Fruit fly (Drosophila melanogaster) whole organism, embryonic: Measurements from ENCODE around the gene Cyp310a1.

ENCODE experiments used
- ATbp ChIP-seq: fragments of 200-800 bp; sonication (Bioruptor generic); optimal IDR thresholded peaks from 2 replicates; lab custom pipeline; 2017; ENCODE audit warnings: missing biosample characterization, mild to moderate bottlenecking, missing genetic modification characterization, missing genetic modification reagents
- Antp ChIP-seq: fragments of 200-800 bp; sonication (Bioruptor generic); optimal IDR thresholded peaks from 3 replicates; lab custom pipeline; 2016; ENCODE audit warnings: missing biosample characterization, missing genetic modification characterization
- Awh ChIP-seq: fragments of 200-800 bp; sonication (Bioruptor generic); IDR thresholded peaks from 2 replicates; pipeline ENCODE4, ENCODE4 v1.3.6; 2022; ENCODE audit warnings: missing biosample characterization, missing genetic modification characterization
- Blimp-1 ChIP-seq: fragments of 200-800 bp; sonication (Bioruptor generic); optimal IDR thresholded peaks from 3 replicates; lab custom pipeline; 2018; ENCODE audit warnings: missing biosample characterization, missing genetic modification characterization, mild to moderate bottlenecking, moderate library complexity, missing genetic modification reagents
- C15 ChIP-seq: fragments of 200-800 bp; sonication (Bioruptor generic); IDR thresholded peaks from 3 replicates; pipeline ENCODE4 v1.3.6; 2022; ENCODE audit warnings: missing biosample characterization, missing genetic modification characterization
- CG10431 ChIP-seq: fragments of 200-800 bp; sonication (Bioruptor generic); optimal IDR thresholded peaks from 3 replicates; lab custom pipeline; 2018; ENCODE audit warnings: missing biosample characterization, mild to moderate bottlenecking, missing genetic modification characterization
- CG11398 ChIP-seq: fragments of 200-800 bp; sonication (Bioruptor generic); optimal IDR thresholded peaks from 2 replicates; lab custom pipeline; 2016; ENCODE audit warnings: missing biosample characterization, missing genetic modification characterization
- CG11695 ChIP-seq: fragments of 200-800 bp; sonication (Bioruptor generic); IDR thresholded peaks from 3 replicates; pipeline ENCODE4 v1.3.6; 2022; ENCODE audit warnings: missing biosample characterization, missing genetic modification characterization
- CG12299 ChIP-seq: fragments of 200-800 bp; sonication (Bioruptor generic); optimal IDR thresholded peaks from 2 replicates; lab custom pipeline; 2018; ENCODE audit warnings: missing biosample characterization, mild to moderate bottlenecking, missing genetic modification characterization
- CG12659 ChIP-seq: fragments of 200-800 bp; sonication (Bioruptor generic); optimal IDR thresholded peaks from 3 replicates; lab custom pipeline; 2017; ENCODE audit warnings: mild to moderate bottlenecking, missing biosample characterization, missing genetic modification reagents, missing genetic modification characterization
- CG14860 ChIP-seq: fragments of 200-800 bp; sonication (Bioruptor generic); IDR thresholded peaks from 3 replicates; pipeline ENCODE4 v1.3.6; 2022; ENCODE audit warnings: missing biosample characterization, missing genetic modification characterization; ENCODE audit not compliant: partially characterized antibody
- CG1529 ChIP-seq: fragments of 200-800 bp; sonication (Bioruptor generic); optimal IDR thresholded peaks from 3 replicates; lab custom pipeline; 2018; ENCODE audit warnings: missing biosample characterization, missing genetic modification characterization
- CG1602 ChIP-seq: fragments of 200-800 bp; sonication (Bioruptor generic); optimal IDR thresholded peaks from 3 replicates; lab custom pipeline; 2016; ENCODE audit warnings: missing biosample characterization, missing genetic modification characterization
- CG16815 ChIP-seq: fragments of 200-800 bp; sonication (Bioruptor generic); optimal IDR thresholded peaks from 3 replicates; lab custom pipeline; 2017; ENCODE audit warnings: missing biosample characterization, mild to moderate bottlenecking, missing genetic modification characterization
- CG17359 ChIP-seq: fragments of 200-800 bp; sonication (Bioruptor generic); optimal IDR thresholded peaks from 3 replicates; lab custom pipeline; 2018; ENCODE audit warnings: missing biosample characterization, mild to moderate bottlenecking, missing genetic modification characterization, moderate library complexity
- CG17385 ChIP-seq: fragments of 200-800 bp; sonication (Bioruptor generic); optimal IDR thresholded peaks from 3 replicates; lab custom pipeline; 2018; ENCODE audit warnings: missing biosample characterization, mild to moderate bottlenecking, missing genetic modification characterization
- CG17612 ChIP-seq: fragments of 200-800 bp; sonication (Bioruptor generic); IDR thresholded peaks from 2 replicates; pipeline ENCODE4 v1.3.6; 2022; ENCODE audit warnings: missing biosample characterization, missing genetic modification characterization
- CG18262 ChIP-seq: fragments of 200-800 bp; optimal IDR thresholded peaks from 3 replicates; lab custom pipeline; 2019; ENCODE audit warnings: missing biosample characterization, mild to moderate bottlenecking, missing genetic modification characterization, moderate library complexity
- CG18476 ChIP-seq: fragments of 200-800 bp; sonication (Bioruptor generic); optimal IDR thresholded peaks from 2 replicates; lab custom pipeline; 2016; ENCODE audit warnings: missing biosample characterization, mild to moderate bottlenecking, missing genetic modification characterization
- CG18599 ChIP-seq: fragments of 200-800 bp; sonication (Bioruptor generic); optimal IDR thresholded peaks from 3 replicates; lab custom pipeline; 2017; ENCODE audit warnings: missing biosample characterization, missing genetic modification characterization, mild to moderate bottlenecking, moderate library complexity, missing genetic modification reagents
- CG3163 ChIP-seq: fragments of 200-800 bp; sonication (Bioruptor generic); optimal IDR thresholded peaks from 3 replicates; lab custom pipeline; 2016; ENCODE audit warnings: missing biosample characterization, missing genetic modification characterization
- CG4424 ChIP-seq: fragments of 200-800 bp; sonication (Bioruptor generic); optimal IDR thresholded peaks from 3 replicates; lab custom pipeline; 2016; ENCODE audit warnings: missing biosample characterization, missing genetic modification characterization
- CG5245 ChIP-seq: fragments of 200-800 bp; sonication (Bioruptor generic); optimal IDR thresholded peaks from 3 replicates; lab custom pipeline; 2016; ENCODE audit warnings: missing biosample characterization, missing genetic modification characterization
- CG6854 ChIP-seq: fragments of 200-800 bp; sonication (Bioruptor generic); optimal IDR thresholded peaks from 3 replicates; lab custom pipeline; 2017; ENCODE audit warnings: missing biosample characterization, mild to moderate bottlenecking, missing genetic modification characterization
- CG7745 ChIP-seq: fragments of 200-800 bp; sonication (Bioruptor generic); optimal IDR thresholded peaks from 2 replicates; lab custom pipeline; 2018; ENCODE audit warnings: missing biosample characterization, mild to moderate bottlenecking, missing genetic modification characterization, moderate library complexity
- CG7839 ChIP-seq: fragments of 200-800 bp; sonication (Bioruptor generic); optimal IDR thresholded peaks from 3 replicates; lab custom pipeline; 2018; ENCODE audit warnings: missing biosample characterization, mild to moderate bottlenecking, missing genetic modification characterization, moderate library complexity
- CG8089 ChIP-seq: fragments of 200-800 bp; sonication (Bioruptor generic); optimal IDR thresholded peaks from 3 replicates; lab custom pipeline; 2016; ENCODE audit warnings: missing biosample characterization, missing genetic modification characterization
- CG9797 ChIP-seq: fragments of 200-800 bp; sonication (Bioruptor generic); optimal IDR thresholded peaks from 3 replicates; lab custom pipeline; 2018; ENCODE audit warnings: missing biosample characterization, mild to moderate bottlenecking, missing genetic modification characterization
- Dfd ChIP-seq, 2 experiments: fragments of >200 bp; optimal IDR thresholded peaks; 2 replicates each; lab custom pipeline; 2017; ENCODE audit warnings: missing biosample characterization in 2 of 2, missing genetic modification characterization in 2 of 2
- Doc2 ChIP-seq: fragments of 200-800 bp; sonication (Bioruptor generic); IDR thresholded peaks from 2 replicates; pipeline ENCODE4 v1.3.6; 2022; ENCODE audit warnings: missing biosample characterization, missing genetic modification characterization
- Drgx ChIP-seq: fragments of 200-800 bp; sonication (Bioruptor generic); IDR thresholded peaks from 2 replicates; pipeline ENCODE4 v1.3.6; 2022; ENCODE audit warnings: missing biosample characterization, missing genetic modification characterization
- HHEX ChIP-seq: fragments of 200-800 bp; sonication (Bioruptor generic); optimal IDR thresholded peaks from 3 replicates; lab custom pipeline; 2017; ENCODE audit warnings: missing biosample characterization, mild to moderate bottlenecking, missing genetic modification characterization, missing genetic modification reagents
- Hmx ChIP-seq: fragments of 200-800 bp; sonication (Bioruptor generic); optimal IDR thresholded peaks from 2 replicates; lab custom pipeline; 2016; ENCODE audit warnings: missing biosample characterization, missing genetic modification characterization
- MBD-R2 ChIP-seq: fragments of 200-800 bp; sonication (Bioruptor generic); IDR thresholded peaks from 2 replicates; pipeline ENCODE4 v1.3.6; 2022; ENCODE audit warnings: missing biosample characterization, missing genetic modification characterization
- MESR4 ChIP-seq: fragments of 200-800 bp; sonication (Bioruptor generic); optimal IDR thresholded peaks from 2 replicates; lab custom pipeline; 2018; ENCODE audit warnings: missing biosample characterization, mild to moderate bottlenecking, missing genetic modification characterization, moderate library complexity
- NFAT ChIP-seq: fragments of 200-800 bp; sonication (Bioruptor generic); IDR thresholded peaks from 2 replicates; pipeline ENCODE4 v1.3.6; 2022; ENCODE audit warnings: missing biosample characterization, missing genetic modification characterization
- YL-1 ChIP-seq: fragments of 200-800 bp; sonication (Bioruptor generic); optimal IDR thresholded peaks from 3 replicates; lab custom pipeline; 2017; ENCODE audit warnings: missing biosample characterization, mild to moderate bottlenecking, missing genetic modification characterization
- aop ChIP-seq: fragments of 200-800 bp; sonication (Bioruptor generic); IDR thresholded peaks from 2 replicates; pipeline ENCODE4 v1.3.6; 2022; ENCODE audit warnings: missing biosample characterization, missing genetic modification characterization
- bcd ChIP-seq: fragments of 200-800 bp; sonication (Bioruptor generic); optimal IDR thresholded peaks from 2 replicates; lab custom pipeline; 2017; ENCODE audit warnings: missing biosample characterization, mild to moderate bottlenecking, missing genetic modification characterization
- cato ChIP-seq: fragments of 200-800 bp; sonication (Bioruptor generic); optimal IDR thresholded peaks from 2 replicates; lab custom pipeline; 2016; ENCODE audit warnings: missing biosample characterization, missing genetic modification characterization, borderline replicate concordance
- fd96Cb ChIP-seq: fragments of 200-800 bp; sonication (Bioruptor generic); optimal IDR thresholded peaks from 2 replicates; lab custom pipeline; 2018; ENCODE audit warnings: missing biosample characterization, mild to moderate bottlenecking, missing genetic modification characterization, moderate library complexity
- fru ChIP-seq: fragments of >200 bp; optimal IDR thresholded peaks from 2 replicates; lab custom pipeline; 2017
- fu2 ChIP-seq: fragments of 200-800 bp; sonication (Bioruptor generic); optimal IDR thresholded peaks from 2 replicates; lab custom pipeline; 2016; ENCODE audit warnings: missing biosample characterization, missing genetic modification characterization
- ham ChIP-seq: fragments of 200-800 bp; sonication (Bioruptor generic); IDR thresholded peaks from 2 replicates; pipeline ENCODE4 v1.3.6; 2022; ENCODE audit warnings: missing biosample characterization, missing genetic modification characterization
- ken ChIP-seq: fragments of 200-800 bp; sonication (Bioruptor generic); IDR thresholded peaks from 3 replicates; pipeline ENCODE4 v1.3.6; 2022; ENCODE audit warnings: missing biosample characterization, missing genetic modification characterization
- lilli ChIP-seq: fragments of 200-800 bp; sonication (Bioruptor generic); optimal IDR thresholded peaks from 3 replicates; lab custom pipeline; 2016; ENCODE audit warnings: missing biosample characterization, missing genetic modification characterization
- nau ChIP-seq: fragments of 200-800 bp; sonication (Bioruptor generic); optimal IDR thresholded peaks from 3 replicates; lab custom pipeline; 2017; ENCODE audit warnings: missing biosample characterization, mild to moderate bottlenecking, missing genetic modification characterization, missing genetic modification reagents
- nom ChIP-seq: fragments of 200-800 bp; sonication (Bioruptor generic); optimal IDR thresholded peaks from 2 replicates; lab custom pipeline; 2017; ENCODE audit warnings: missing biosample characterization, missing genetic modification characterization, mild to moderate bottlenecking, moderate library complexity, missing genetic modification reagents
- phol ChIP-seq: fragments of 200-800 bp; sonication (Bioruptor generic); optimal IDR thresholded peaks from 3 replicates; lab custom pipeline; 2018; ENCODE audit warnings: missing biosample characterization, mild to moderate bottlenecking, missing genetic modification characterization, moderate library complexity
- sob ChIP-seq: fragments of 200-800 bp; sonication (Bioruptor generic); IDR thresholded peaks from 2 replicates; pipeline ENCODE4 v1.3.6; 2022; ENCODE audit warnings: missing biosample characterization, missing genetic modification characterization
- tin ChIP-seq: fragments of 200-800 bp; sonication (Bioruptor generic); optimal IDR thresholded peaks from 3 replicates; lab custom pipeline; 2016; ENCODE audit warnings: missing biosample characterization, missing genetic modification characterization
- unpg ChIP-seq: fragments of 200-800 bp; sonication (Bioruptor generic); optimal IDR thresholded peaks from 3 replicates; lab custom pipeline; 2018; ENCODE audit warnings: missing biosample characterization, mild to moderate bottlenecking, missing genetic modification characterization, moderate library complexity

Gene Cyp310a1

dm6 chr2L:18653328-18653675, 492 bp upstream of the Cyp310a1 start (continued):
- no peak for TF ChIP-seq CG11398 (GFP tag; lab: Kevin White, UChicago)
- no peak for TF ChIP-seq Antp (GFP tag; lab: Kevin White, UChicago)
- TF ChIP-seq CG6854 (GFP tag; lab: Kevin White, UChicago): no peak
- peak; percentile 47 for TF ChIP-seq lilli (GFP tag; lab: Kevin White, UChicago)
- 0 out of 2 replicates have a peak, but pooled peaks have one; percentile 38 for TF ChIP-seq NFAT
- peak; percentile 48 for TF ChIP-seq unpg
- no peak for TF ChIP-seq fru (lab: Kevin White, UChicago)
- TF ChIP-seq tin: peak; percentile 58
- TF ChIP-seq CG7745 (tag; lab: Kevin White, UChicago): no peak
- TF ChIP-seq cato (GFP tag; lab: Kevin White, UChicago): no peak
- TF ChIP-seq ham: no peak
- peak; percentile 58; the same call in 1 of the 3 replicates for TF ChIP-seq CG11695 (GFP tag; lab: Robert Waterston, UW)
- peak; percentile 76 for TF ChIP-seq Awh (GFP tag; lab: Robert Waterston, UW)
- TF ChIP-seq CG18599 (GFP tag; lab: Kevin White, UChicago): peak; percentile 66
- no peak for TF ChIP-seq CG12299 (tag; lab: Kevin White, UChicago)
- no peak for TF ChIP-seq Doc2
- TF ChIP-seq bcd (GFP tag; lab: Kevin White, UChicago): peak; percentile 67
- TF ChIP-seq phol (tag; lab: Kevin White, UChicago): peak; percentile 86
- peak; percentile 64; the same call in 2 of the 3 replicates for TF ChIP-seq ken
- peak; percentile 91 for TF ChIP-seq CG18262 (tag; lab: Kevin White, UChicago)
- TF ChIP-seq YL-1 (GFP tag; lab: Kevin White, UChicago): no peak
- no peak for TF ChIP-seq CG8089
- TF ChIP-seq MESR4: no peak
- peak; percentile 28 for TF ChIP-seq CG17385 (GFP tag; lab: Kevin White, UChicago)
- TF ChIP-seq nom (GFP tag; lab: Kevin White, UChicago): no peak
- TF ChIP-seq CG1529 (GFP tag; lab: Kevin White, UChicago): no peak
- TF ChIP-seq CG7839 (tag; lab: Kevin White, UChicago): peak; percentile 83
- TF ChIP-seq Drgx: peak; percentile 41
- TF ChIP-seq CG12659 (GFP tag; lab: Kevin White, UChicago): peak; percentile 36
- TF ChIP-seq CG17359 (tag; lab: Kevin White, UChicago): peak; percentile 83
- no peak for TF ChIP-seq fu2 (GFP tag; lab: Kevin White, UChicago)
- TF ChIP-seq fd96Cb (tag; lab: Kevin White, UChicago): peak; percentile 79
- TF ChIP-seq CG16815: no peak
- TF ChIP-seq CG14860 (GFP tag; lab: Robert Waterston, UW): no peak
- TF ChIP-seq sob (GFP tag; lab: Robert Waterston, UW): peak; percentile 75
- peak; percentile 83 for TF ChIP-seq CG4424 (GFP tag; lab: Kevin White, UChicago)
- no peak for TF ChIP-seq Dfd (GFP tag; optimal IDR thresholded peaks at IDR 0.05; lab: Kevin White, UChicago)
- TF ChIP-seq CG1602 (GFP tag; lab: Kevin White, UChicago): peak; percentile 53
- no peak for TF ChIP-seq C15
- peak; percentile 45 for TF ChIP-seq HHEX (GFP tag; lab: Kevin White, UChicago)
- no peak for TF ChIP-seq CG3163
- TF ChIP-seq Blimp-1: peak; percentile 86
- peak; percentile 58 for TF ChIP-seq CG18476 (GFP tag; lab: Kevin White, UChicago)
- peak; percentile 86 for TF ChIP-seq CG5245 (GFP tag; lab: Kevin White, UChicago)
- no peak for TF ChIP-seq CG9797
- peak; percentile 21 for TF ChIP-seq ATbp (GFP tag; lab: Kevin White, UChicago)
- TF ChIP-seq Hmx (GFP tag; lab: Kevin White, UChicago): no peak
- peak; percentile 63 for TF ChIP-seq CG17612 (GFP tag; lab: Robert Waterston, UW)
- no peak for TF ChIP-seq MBD-R2 (GFP tag; lab: Robert Waterston, UW)
- TF ChIP-seq nau: peak; percentile 52
- TF ChIP-seq aop (GFP tag; lab: Robert Waterston, UW): no peak
- TF ChIP-seq CG10431 (GFP tag; lab: Kevin White, UChicago): no peak
